Fruit fly (Drosophila melanogaster) S2 (cell line): ENCODE measurements around the gene svp.

Source experiments
- CG8478 ChIP-seq: fragments of >200 bp; optimal IDR thresholded peaks from 2 replicates; lab custom pipeline; 2018
- CTCF ChIP-seq, 2 experiments: fragments of >200 bp; optimal IDR thresholded peaks; 2 replicates each; lab custom pipeline; 2018

- TF ChIP-seq CTCF (optimal IDR thresholded peaks at IDR 0.05; lab: Kevin White, UChicago) = no peak
- no peak for TF ChIP-seq CG8478
These were observed 12.1 kb downstream of the svp start, which contains the start of gene CG17738 for dm6 chr3R:12270590-12270989.
